Fruit fly (Drosophila melanogaster): ENCODE measurements around the gene Nepl6.
A peak's percentile ranks its signal among the peaks of the same experiment; 100 is the strongest.

Gene Nepl6

dm6 chr2L:6339010-6339897 lies 46.1 kb downstream of the Nepl6 start (continued):
- TF ChIP-seq Trl (optimal IDR thresholded peaks at IDR 0.05), result peak; percentile 55 to 66
- peak; percentile 38 for TF ChIP-seq Trl (GFP tag; optimal IDR thresholded peaks at IDR 0.05)
- no peak; the same call in 2 of the 3 replicates for TF ChIP-seq Optix (GFP tag; IDR thresholded peaks at IDR 0.05)
- TF ChIP-seq knrl (GFP tag; IDR thresholded peaks at IDR 0.05; ENCODE audit: partially characterized antibody), result no peak
- no peak for TF ChIP-seq nerfin-1 (tag; optimal IDR thresholded peaks at IDR 0.05)
- no peak for TF ChIP-seq Usf (GFP tag; optimal IDR thresholded peaks at IDR 0.05)
- no peak for TF ChIP-seq NC2β (GFP tag; optimal IDR thresholded peaks at IDR 0.05)
- peak; percentile 59 for TF ChIP-seq wdn (GFP tag; IDR thresholded peaks at IDR 0.05)
- TF ChIP-seq hth (optimal IDR thresholded peaks at IDR 0.05), result no peak
- no peak for TF ChIP-seq E2f2 (GFP tag; IDR thresholded peaks at IDR 0.05)
- TF ChIP-seq CG9797 (GFP tag; optimal IDR thresholded peaks at IDR 0.05), result no peak
- no peak; the same call in 1 of the 2 replicates for TF ChIP-seq CG13287 (GFP tag; IDR thresholded peaks at IDR 0.05; ENCODE audit: partially characterized antibody)
- TF ChIP-seq Rx (GFP tag; IDR thresholded peaks at IDR 0.05), result no peak
- TF ChIP-seq shn (GFP tag; optimal IDR thresholded peaks at IDR 0.05), result peak; percentile 54
- peak; percentile 38 for TF ChIP-seq CG18011 (GFP tag; optimal IDR thresholded peaks at IDR 0.05)
- peak; percentile 31 for TF ChIP-seq Oli (tag; optimal IDR thresholded peaks at IDR 0.05)
- no peak for TF ChIP-seq CG2116 (GFP tag; optimal IDR thresholded peaks at IDR 0.05)
- TF ChIP-seq Taf1 (GFP tag; IDR thresholded peaks at IDR 0.05), result no peak
- no peak for TF ChIP-seq CG11085 (GFP tag; IDR thresholded peaks at IDR 0.05)
- peak; percentile 50 for TF ChIP-seq CG17359 (tag; optimal IDR thresholded peaks at IDR 0.05)
- TF ChIP-seq Dek (tag; optimal IDR thresholded peaks at IDR 0.05), result peak; percentile 55
- TF ChIP-seq sens (GFP tag), result peak; percentile 90
- TF ChIP-seq Meics (GFP tag; optimal IDR thresholded peaks at IDR 0.05), result peak; percentile 47
- TF ChIP-seq bsh (GFP tag; optimal IDR thresholded peaks at IDR 0.05), result peak; percentile 36 to 67
- TF ChIP-seq CG11560 (tag; IDR thresholded peaks at IDR 0.05), result no peak
- no peak for TF ChIP-seq Sox100B (GFP tag; optimal IDR thresholded peaks at IDR 0.05)
- TF ChIP-seq tin (GFP tag; optimal IDR thresholded peaks at IDR 0.05), result peak; percentile 46
- TF ChIP-seq Opbp (GFP tag; IDR thresholded peaks at IDR 0.05; ENCODE audit: partially characterized antibody), result no peak
- peak; percentile 34 for TF ChIP-seq ATbp (GFP tag; optimal IDR thresholded peaks at IDR 0.05)
- no peak for TF ChIP-seq CG6175 (GFP tag; IDR thresholded peaks at IDR 0.05)
- peak; percentile 23 for TF ChIP-seq CG8388 (GFP tag; optimal IDR thresholded peaks at IDR 0.05)
- TF ChIP-seq CG10654 (GFP tag; optimal IDR thresholded peaks at IDR 0.05), result no peak
- TF ChIP-seq Atf-2 (GFP tag; optimal IDR thresholded peaks at IDR 0.05), result no peak
- TF ChIP-seq Aef1 (GFP tag; IDR thresholded peaks at IDR 0.05), result peak; percentile 39; the same call in 1 of the 3 replicates
- TF ChIP-seq crc (GFP tag; optimal IDR thresholded peaks at IDR 0.05), result no peak
- TF ChIP-seq lmd (GFP tag; IDR thresholded peaks at IDR 0.05), result peak; percentile 31; the same call in 1 of the 2 replicates
- peak; percentile 40 for TF ChIP-seq ind (GFP tag; optimal IDR thresholded peaks at IDR 0.05)
- peak; percentile 55; the same call in 1 of the 3 replicates for TF ChIP-seq ase (GFP tag; IDR thresholded peaks at IDR 0.05)
- peak; percentile 19; the same call in 1 of the 2 replicates for TF ChIP-seq chm (GFP tag; IDR thresholded peaks at IDR 0.05)
- TF ChIP-seq Poxn (GFP tag; IDR thresholded peaks at IDR 0.05), result no peak
- peak; percentile 28; the same call in 1 of the 4 replicates for TF ChIP-seq Gug (GFP tag; IDR thresholded peaks at IDR 0.05)
- TF ChIP-seq CG17361 (GFP tag; IDR thresholded peaks at IDR 0.05), result no peak
- TF ChIP-seq CG15601 (tag; optimal IDR thresholded peaks at IDR 0.05), result no peak
- TF ChIP-seq CG10959 (GFP tag; IDR thresholded peaks at IDR 0.05), result no peak
- TF ChIP-seq prd (optimal IDR thresholded peaks at IDR 0.05), result no peak
- peak; percentile 33; the same call in 1 of the 3 replicates for TF ChIP-seq prd (GFP tag; IDR thresholded peaks at IDR 0.05)
- no peak for TF ChIP-seq CG7372 (GFP tag; IDR thresholded peaks at IDR 0.05)
- no peak for TF ChIP-seq CG11696 (GFP tag; IDR thresholded peaks at IDR 0.05)
- no peak for TF ChIP-seq aop (GFP tag; IDR thresholded peaks at IDR 0.05)
- TF ChIP-seq jumu (GFP tag; optimal IDR thresholded peaks at IDR 0.05), result peak; percentile 44
- peak; percentile 57 for TF ChIP-seq mam (GFP tag; optimal IDR thresholded peaks at IDR 0.05)

Data from whole organism, embryonic.